Worm (Caenorhabditis elegans): Measurements from ENCODE around the gene srd-40.

Gene srd-40

DNA sequence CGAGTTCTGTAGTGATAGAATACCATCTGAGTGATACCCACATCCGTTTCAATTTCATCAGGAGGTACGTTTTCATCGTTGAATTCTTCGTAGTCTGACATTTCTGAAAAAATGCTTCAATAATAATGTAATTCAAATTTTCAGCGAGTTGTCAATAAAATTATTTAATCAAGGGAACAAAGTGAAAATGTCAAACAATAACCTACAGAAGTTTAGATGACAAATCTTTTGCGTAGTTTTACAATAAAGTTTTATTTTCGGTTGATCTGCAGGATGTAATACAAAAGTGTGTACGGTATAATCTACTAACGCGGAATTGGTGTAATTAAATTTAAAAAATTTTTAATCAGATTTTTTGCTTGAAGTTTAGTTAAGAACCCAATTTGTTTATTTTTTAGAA, 35.3 kb upstream of the srd-40 start, which contains the start of gene C04B4.5:
TSS of gene C04B4.5 (minus strand) at position 101 of the 400 bp plus-strand sequence.
- TF ChIP-seq lsy-2 (tag; optimal IDR thresholded peaks at IDR 0.05): no peak
- no peak for TF ChIP-seq unc-30 (tag; optimal IDR thresholded peaks at IDR 0.05)
- no peak for TF ChIP-seq nhr-47 (tag; optimal IDR thresholded peaks at IDR 0.05)
- TF ChIP-seq C04F5.9 (tag; optimal IDR thresholded peaks at IDR 0.05): no peak
- TF ChIP-seq sup-37 (GFP tag; optimal IDR thresholded peaks at IDR 0.05): no peak
- TF ChIP-seq snpc-4 (tag; optimal IDR thresholded peaks at IDR 0.05): no peak
- TF ChIP-seq ceh-8 (GFP tag; optimal IDR thresholded peaks at IDR 0.05): no peak
- no peak for TF ChIP-seq hpl-2 (GFP tag; optimal IDR thresholded peaks at IDR 0.05)
- no peak for TF ChIP-seq ceh-63 (GFP tag; optimal IDR thresholded peaks at IDR 0.05)
- TF ChIP-seq pqm-1 (tag; optimal IDR thresholded peaks at IDR 0.05): no peak
- TF ChIP-seq nhr-90 (tag; optimal IDR thresholded peaks at IDR 0.05; ENCODE audit: poor library complexity): no peak
- no peak for TF ChIP-seq irx-1 (tag; optimal IDR thresholded peaks at IDR 0.05)
- no peak for TF ChIP-seq pax-3 (tag; optimal IDR thresholded peaks at IDR 0.05)
- TF ChIP-seq mdl-1 (tag; optimal IDR thresholded peaks at IDR 0.05): no peak
- no peak for TF ChIP-seq ceh-90 (tag; optimal IDR thresholded peaks at IDR 0.05)
- TF ChIP-seq dsc-1 (tag; optimal IDR thresholded peaks at IDR 0.05): no peak
- no peak for TF ChIP-seq elt-3 (tag; optimal IDR thresholded peaks at IDR 0.05)
- TF ChIP-seq aly-2 (tag; optimal IDR thresholded peaks at IDR 0.05): no peak

ce11 chrX:12290539-12290938, 33.0 kb upstream of the srd-40 start, which contains the start of gene C04B4.4:
Gene C04B4.4 (plus strand): TSS chrX:12290839.
- no peak for TF ChIP-seq nhr-28 (tag; optimal IDR thresholded peaks at IDR 0.05)
- no peak for TF ChIP-seq lsy-2 (tag; optimal IDR thresholded peaks at IDR 0.05)
- TF ChIP-seq unc-130 (tag; optimal IDR thresholded peaks at IDR 0.05): no peak
- no peak for TF ChIP-seq elt-2 (tag; optimal IDR thresholded peaks at IDR 0.05)
- TF ChIP-seq ces-1 (GFP tag; optimal IDR thresholded peaks at IDR 0.05): no peak
- TF ChIP-seq lin-15B (tag; optimal IDR thresholded peaks at IDR 0.05): no peak
- no peak for TF ChIP-seq grh-1 (GFP tag; IDR thresholded peaks at IDR 0.05)
- TF ChIP-seq Y116A8C.19 (tag; optimal IDR thresholded peaks at IDR 0.05; ENCODE audit: borderline replicate concordance): no peak
- no peak for TF ChIP-seq zag-1 (tag; optimal IDR thresholded peaks at IDR 0.05)
- no peak for TF ChIP-seq nhr-19 (GFP tag; conservative IDR thresholded peaks at IDR 0.05)
- TF ChIP-seq F16B12.6 (tag; optimal IDR thresholded peaks at IDR 0.05): no peak
- TF ChIP-seq fos-1 (tag; optimal IDR thresholded peaks at IDR 0.05): no peak
- no peak for TF ChIP-seq sup-37 (GFP tag; optimal IDR thresholded peaks at IDR 0.05)
- no peak for TF ChIP-seq efl-1 (optimal IDR thresholded peaks at IDR 0.05)
- no peak for TF ChIP-seq efl-1 (GFP tag; optimal IDR thresholded peaks at IDR 0.05 in 1 of 2)
- no peak for TF ChIP-seq snu-23 (GFP tag; optimal IDR thresholded peaks at IDR 0.05)
- TF ChIP-seq mab-9 (GFP tag; IDR thresholded peaks at IDR 0.05): no peak

DNA sequence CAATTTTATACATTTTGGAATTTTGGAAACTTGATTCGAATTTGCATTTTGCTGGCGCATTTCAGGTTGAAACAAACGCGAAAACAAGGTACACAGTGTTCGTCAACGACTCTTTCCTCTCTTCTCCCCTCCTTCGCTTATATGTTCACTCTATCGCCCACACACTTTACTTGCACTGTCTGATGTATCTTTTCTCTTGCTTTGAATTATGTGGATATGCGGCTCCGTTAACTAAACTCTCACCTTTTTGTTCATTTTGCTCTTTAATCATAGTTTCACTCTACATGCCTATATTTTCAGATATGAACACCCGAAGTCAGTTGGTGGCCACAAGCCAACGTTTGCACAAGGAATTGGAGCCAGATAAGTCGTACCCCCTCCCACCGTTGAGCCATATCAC, 29.3 kb upstream of the srd-40 start, which contains the start of gene W06D11.1:
TSS of gene W06D11.1 (plus strand) at position 301 of the 400 bp plus-strand sequence.
- no peak for TF ChIP-seq mep-1 (tag; optimal IDR thresholded peaks at IDR 0.05)
- TF ChIP-seq nhr-19 (GFP tag; conservative IDR thresholded peaks at IDR 0.05): no peak
- TF ChIP-seq nhr-47 (tag; optimal IDR thresholded peaks at IDR 0.05): no peak
- TF ChIP-seq aha-1 (tag; optimal IDR thresholded peaks at IDR 0.05): no peak
- TF ChIP-seq pax-3 (tag; optimal IDR thresholded peaks at IDR 0.05): no peak
- no peak for TF ChIP-seq lin-13 (GFP tag; optimal IDR thresholded peaks at IDR 0.05)
- no peak for TF ChIP-seq sptf-1 (tag; optimal IDR thresholded peaks at IDR 0.05)
- TF ChIP-seq nhr-90 (tag; optimal IDR thresholded peaks at IDR 0.05; ENCODE audit: poor library complexity): no peak
- no peak for TF ChIP-seq fkh-10 (GFP tag; optimal IDR thresholded peaks at IDR 0.05)
- TF ChIP-seq alr-1 (tag; optimal IDR thresholded peaks at IDR 0.05; ENCODE audit: borderline replicate concordance): no peak
- TF ChIP-seq ceh-82 (tag; optimal IDR thresholded peaks at IDR 0.05): no peak
- TF ChIP-seq nhr-20 (tag; optimal IDR thresholded peaks at IDR 0.05): no peak
- no peak for TF ChIP-seq ztf-4 (tag; optimal IDR thresholded peaks at IDR 0.05)
- no peak for TF ChIP-seq ets-5 (GFP tag; IDR thresholded peaks at IDR 0.05)
- no peak for TF ChIP-seq snu-23 (GFP tag; optimal IDR thresholded peaks at IDR 0.05)
- no peak for TF ChIP-seq sox-4 (tag; optimal IDR thresholded peaks at IDR 0.05)
- no peak for TF ChIP-seq isw-1 (GFP tag; IDR thresholded peaks at IDR 0.05)
- no peak for TF ChIP-seq nhr-11 (tag; optimal IDR thresholded peaks at IDR 0.05)
